Fruit fly (Drosophila melanogaster) whole organism, embryonic: ENCODE measurements around the gene Hsp70Ab.

Experiments
- Adf1 ChIP-seq: fragments of 200-800 bp; sonication (Bioruptor generic); IDR thresholded peaks from 2 replicates; pipeline ENCODE4 v1.3.6; 2022; ENCODE audit warnings: missing biosample characterization, missing genetic modification characterization
- Bgb ChIP-seq: fragments of 200-800 bp; sonication (Bioruptor generic); IDR thresholded peaks from 2 replicates; pipeline ENCODE4 v1.3.6; 2022; ENCODE audit warnings: missing biosample characterization, missing genetic modification characterization; ENCODE audit not compliant: partially characterized antibody
- C15 ChIP-seq: fragments of 200-800 bp; sonication (Bioruptor generic); IDR thresholded peaks from 3 replicates; pipeline ENCODE4 v1.3.6; 2022; ENCODE audit warnings: missing biosample characterization, missing genetic modification characterization
- CG10274 ChIP-seq: fragments of 200-800 bp; sonication (Bioruptor generic); optimal IDR thresholded peaks from 3 replicates; lab custom pipeline; 2017; ENCODE audit warnings: missing biosample characterization, mild to moderate bottlenecking, missing genetic modification characterization
- CG11695 ChIP-seq: fragments of 200-800 bp; sonication (Bioruptor generic); IDR thresholded peaks from 3 replicates; pipeline ENCODE4 v1.3.6; 2022; ENCODE audit warnings: missing biosample characterization, missing genetic modification characterization
- CG12155 ChIP-seq: fragments of 200-800 bp; sonication (Bioruptor generic); optimal IDR thresholded peaks from 3 replicates; lab custom pipeline; 2016; ENCODE audit warnings: missing biosample characterization, missing genetic modification characterization
- CG12299 ChIP-seq: fragments of 200-800 bp; sonication (Bioruptor generic); optimal IDR thresholded peaks from 2 replicates; lab custom pipeline; 2018; ENCODE audit warnings: missing biosample characterization, mild to moderate bottlenecking, missing genetic modification characterization
- CG13287 ChIP-seq: fragments of 200-800 bp; sonication (Bioruptor generic); IDR thresholded peaks from 2 replicates; pipeline ENCODE4 v1.3.6; 2022; ENCODE audit warnings: missing biosample characterization, missing genetic modification characterization; ENCODE audit not compliant: partially characterized antibody
- CG14050 ChIP-seq: fragments of 200-800 bp; sonication (Bioruptor generic); IDR thresholded peaks from 3 replicates; pipeline ENCODE4 v1.3.6; 2022; ENCODE audit warnings: missing biosample characterization, missing genetic modification characterization
- CG17361 ChIP-seq: fragments of 200-800 bp; sonication (Bioruptor generic); IDR thresholded peaks from 3 replicates; pipeline ENCODE4 v1.3.6; 2022; ENCODE audit warnings: missing biosample characterization, missing genetic modification characterization
- CG17385 ChIP-seq: fragments of 200-800 bp; sonication (Bioruptor generic); optimal IDR thresholded peaks from 3 replicates; lab custom pipeline; 2018; ENCODE audit warnings: missing biosample characterization, mild to moderate bottlenecking, missing genetic modification characterization
- CG17829 ChIP-seq: fragments of 200-800 bp; optimal IDR thresholded peaks from 2 replicates; lab custom pipeline; 2019; ENCODE audit warnings: missing biosample characterization, mild to moderate bottlenecking, missing genetic modification characterization, moderate library complexity
- CG34422 ChIP-seq: fragments of 200-800 bp; sonication (Bioruptor generic); IDR thresholded peaks from 3 replicates; pipeline ENCODE4 v1.3.6; 2022; ENCODE audit warnings: missing biosample characterization, missing genetic modification characterization
- CG4820 ChIP-seq: fragments of 200-800 bp; sonication (Bioruptor generic); optimal IDR thresholded peaks from 3 replicates; lab custom pipeline; 2016; ENCODE audit warnings: missing biosample characterization, missing genetic modification characterization
- CG6175 ChIP-seq: fragments of 200-800 bp; sonication (Bioruptor generic); IDR thresholded peaks from 3 replicates; pipeline ENCODE4 v1.3.6; 2022; ENCODE audit warnings: missing biosample characterization, missing genetic modification characterization
- CG6654 ChIP-seq: fragments of 200-800 bp; sonication (Bioruptor generic); optimal IDR thresholded peaks from 2 replicates; lab custom pipeline; 2017; ENCODE audit warnings: missing biosample characterization, mild to moderate bottlenecking, missing genetic modification characterization
- CG7963 ChIP-seq: fragments of 200-800 bp; sonication (Bioruptor generic); IDR thresholded peaks from 3 replicates; pipeline ENCODE4 v1.3.6; 2022; ENCODE audit warnings: missing biosample characterization, missing genetic modification characterization; ENCODE audit not compliant: partially characterized antibody
- CG8089 ChIP-seq: fragments of 200-800 bp; sonication (Bioruptor generic); optimal IDR thresholded peaks from 3 replicates; lab custom pipeline; 2016; ENCODE audit warnings: missing biosample characterization, missing genetic modification characterization
- Deaf1 ChIP-seq: fragments of 200-800 bp; optimal IDR thresholded peaks from 3 replicates; lab custom pipeline; 2019; ENCODE audit warnings: missing biosample characterization, mild to moderate bottlenecking, missing genetic modification characterization, moderate library complexity
- Drgx ChIP-seq: fragments of 200-800 bp; sonication (Bioruptor generic); IDR thresholded peaks from 2 replicates; pipeline ENCODE4 v1.3.6; 2022; ENCODE audit warnings: missing biosample characterization, missing genetic modification characterization
- ERR ChIP-seq: fragments of 200-800 bp; sonication (Bioruptor generic); optimal IDR thresholded peaks from 2 replicates; lab custom pipeline; 2016; ENCODE audit warnings: missing biosample characterization, missing genetic modification characterization
- Fer1 ChIP-seq: fragments of 200-800 bp; sonication (Bioruptor generic); optimal IDR thresholded peaks from 2 replicates; lab custom pipeline; 2017; ENCODE audit warnings: missing biosample characterization, mild to moderate bottlenecking, missing genetic modification characterization
- Hey ChIP-seq: fragments of 200-800 bp; sonication (Bioruptor generic); optimal IDR thresholded peaks from 3 replicates; lab custom pipeline; 2018; ENCODE audit warnings: missing biosample characterization, mild to moderate bottlenecking, missing genetic modification characterization
- Hmr ChIP-seq: fragments of 200-800 bp; sonication (Bioruptor generic); optimal IDR thresholded peaks from 3 replicates; lab custom pipeline; 2017; ENCODE audit warnings: mild to moderate bottlenecking, missing biosample characterization, missing genetic modification reagents, missing genetic modification characterization
- Sox100B ChIP-seq: fragments of 200-800 bp; sonication (Bioruptor generic); optimal IDR thresholded peaks from 3 replicates; lab custom pipeline; 2018; ENCODE audit warnings: missing biosample characterization, mild to moderate bottlenecking, missing genetic modification characterization
- Ssrp ChIP-seq: fragments of 200-800 bp; sonication (Bioruptor generic); optimal IDR thresholded peaks from 2 replicates; lab custom pipeline; 2018; ENCODE audit warnings: missing biosample characterization, mild to moderate bottlenecking, missing genetic modification characterization, moderate library complexity
- TFAM ChIP-seq: fragments of 200-800 bp; sonication (Bioruptor generic); optimal IDR thresholded peaks from 2 replicates; lab custom pipeline; 2017; ENCODE audit warnings: missing biosample characterization, missing genetic modification characterization, inconsistent platforms
- Xrp1 ChIP-seq: fragments of 200-800 bp; sonication (Bioruptor generic); IDR thresholded peaks from 2 replicates; pipeline ENCODE4 v1.3.6; 2022; ENCODE audit warnings: missing biosample characterization, missing genetic modification characterization
- amos ChIP-seq: fragments of 200-800 bp; sonication (Bioruptor generic); IDR thresholded peaks from 2 replicates; pipeline ENCODE4 v1.3.6; 2022; ENCODE audit warnings: missing biosample characterization, missing genetic modification characterization; ENCODE audit not compliant: partially characterized antibody
- chm ChIP-seq: fragments of 200-800 bp; sonication (Bioruptor generic); IDR thresholded peaks from 2 replicates; pipeline ENCODE4 v1.3.6; 2022; ENCODE audit warnings: missing biosample characterization, missing genetic modification characterization
- crp ChIP-seq, 2 experiments: fragments of 200-800 bp; sonication (Bioruptor generic); optimal IDR thresholded peaks; 2 replicates in 1 of 2; 3 replicates in 1 of 2; lab custom pipeline; 2017; ENCODE audit warnings: missing biosample characterization in 2 of 2, missing genetic modification characterization in 2 of 2, mild to moderate bottlenecking in 1 of 2, moderate library complexity in 1 of 2
- dan ChIP-seq: fragments of 200-800 bp; sonication (Bioruptor generic); IDR thresholded peaks from 2 replicates; pipeline ENCODE4 v1.3.6; 2022; ENCODE audit warnings: missing biosample characterization, missing genetic modification characterization
- ewg ChIP-seq: fragments of 200-800 bp; sonication (Bioruptor generic); optimal IDR thresholded peaks from 3 replicates; lab custom pipeline; 2017; ENCODE audit warnings: mild to moderate bottlenecking, missing biosample characterization, missing genetic modification reagents, missing genetic modification characterization
- exex ChIP-seq: fragments of 200-800 bp; sonication (Bioruptor generic); optimal IDR thresholded peaks from 4 replicates; lab custom pipeline; 2018; ENCODE audit warnings: missing biosample characterization, mild to moderate bottlenecking, missing genetic modification characterization, moderate library complexity
- gcm ChIP-seq: fragments of 200-800 bp; sonication (Bioruptor generic); optimal IDR thresholded peaks from 2 replicates; lab custom pipeline; 2019; ENCODE audit warnings: missing biosample characterization, mild to moderate bottlenecking, missing genetic modification characterization, moderate library complexity
- h ChIP-seq: fragments of >200 bp; optimal IDR thresholded peaks from 2 replicates; lab custom pipeline; 2017
- her ChIP-seq: fragments of 200-800 bp; sonication (Bioruptor generic); optimal IDR thresholded peaks from 2 replicates; lab custom pipeline; 2016; ENCODE audit warnings: missing biosample characterization, missing genetic modification characterization
- hkb ChIP-seq, 2 experiments: fragments of 200-800 bp in 1 of 2; fragments of >200 bp in 1 of 2; sonication (Bioruptor generic) in 1 of 2; IDR thresholded peaks in 1 of 2; optimal IDR thresholded peaks in 1 of 2; 2 replicates each; pipeline versions ENCODE4 v1.3.6 to Lab custom; 2017 to 2022; ENCODE audit warnings: missing biosample characterization in 1 of 2, missing genetic modification characterization in 1 of 2
- hth ChIP-seq: fragments of >200 bp; optimal IDR thresholded peaks from 2 replicates; lab custom pipeline; 2017; ENCODE audit warnings: inconsistent platforms
- insv ChIP-seq, 2 experiments: fragments of 200-800 bp; sonication (Bioruptor generic); optimal IDR thresholded peaks; 3 replicates each; lab custom pipeline; 2016 to 2018; ENCODE audit warnings: missing biosample characterization in 2 of 2, missing genetic modification characterization in 2 of 2
- oc ChIP-seq: fragments of 200-800 bp; sonication (Bioruptor generic); optimal IDR thresholded peaks from 2 replicates; lab custom pipeline; 2018; ENCODE audit warnings: missing biosample characterization, mild to moderate bottlenecking, missing genetic modification characterization, moderate library complexity
- otp ChIP-seq: fragments of 200-800 bp; sonication (Bioruptor generic); IDR thresholded peaks from 3 replicates; pipeline ENCODE4, ENCODE4 v1.3.6; 2022; ENCODE audit warnings: missing biosample characterization, missing genetic modification characterization
- pho ChIP-seq: fragments of 200-800 bp; sonication (Bioruptor generic); optimal IDR thresholded peaks from 2 replicates; lab custom pipeline; 2016; ENCODE audit warnings: missing biosample characterization, missing genetic modification characterization
- sisA ChIP-seq: fragments of 200-800 bp; sonication (Bioruptor generic); IDR thresholded peaks from 2 replicates; pipeline ENCODE4 v1.3.6; 2022; ENCODE audit warnings: missing biosample characterization, missing genetic modification characterization
- tll ChIP-seq, 2 experiments: fragments of 200-800 bp in 1 of 2; fragments of >200 bp in 1 of 2; sonication (Bioruptor generic) in 1 of 2; optimal IDR thresholded peaks; 2 replicates each; lab custom pipeline; 2017 to 2019; ENCODE audit warnings: missing biosample characterization in 2 of 2, missing genetic modification characterization in 2 of 2, mild to moderate bottlenecking in 1 of 2, moderate library complexity in 1 of 2
- ttk ChIP-seq: fragments of 200-800 bp; sonication (Bioruptor generic); IDR thresholded peaks from 2 replicates; pipeline ENCODE4 v2.1.2; 2022; ENCODE audit warnings: missing biosample characterization, missing genetic modification characterization
- unc-4 ChIP-seq: fragments of 200-800 bp; sonication (Bioruptor generic); IDR thresholded peaks from 2 replicates; pipeline ENCODE4 v1.3.6; 2022; ENCODE audit warnings: missing biosample characterization, missing genetic modification characterization; ENCODE audit not compliant: partially characterized antibody
- vnd ChIP-seq: fragments of 200-800 bp; sonication (Bioruptor generic); IDR thresholded peaks from 3 replicates; pipeline ENCODE4 v1.3.6; 2022; ENCODE audit warnings: missing biosample characterization, missing genetic modification characterization; ENCODE audit not compliant: partially characterized antibody
- wek ChIP-seq: fragments of 200-800 bp; sonication (Bioruptor generic); optimal IDR thresholded peaks from 3 replicates; lab custom pipeline; 2018; ENCODE audit warnings: missing biosample characterization, mild to moderate bottlenecking, missing genetic modification characterization, moderate library complexity

The Hsp70Ab gene

DNA sequence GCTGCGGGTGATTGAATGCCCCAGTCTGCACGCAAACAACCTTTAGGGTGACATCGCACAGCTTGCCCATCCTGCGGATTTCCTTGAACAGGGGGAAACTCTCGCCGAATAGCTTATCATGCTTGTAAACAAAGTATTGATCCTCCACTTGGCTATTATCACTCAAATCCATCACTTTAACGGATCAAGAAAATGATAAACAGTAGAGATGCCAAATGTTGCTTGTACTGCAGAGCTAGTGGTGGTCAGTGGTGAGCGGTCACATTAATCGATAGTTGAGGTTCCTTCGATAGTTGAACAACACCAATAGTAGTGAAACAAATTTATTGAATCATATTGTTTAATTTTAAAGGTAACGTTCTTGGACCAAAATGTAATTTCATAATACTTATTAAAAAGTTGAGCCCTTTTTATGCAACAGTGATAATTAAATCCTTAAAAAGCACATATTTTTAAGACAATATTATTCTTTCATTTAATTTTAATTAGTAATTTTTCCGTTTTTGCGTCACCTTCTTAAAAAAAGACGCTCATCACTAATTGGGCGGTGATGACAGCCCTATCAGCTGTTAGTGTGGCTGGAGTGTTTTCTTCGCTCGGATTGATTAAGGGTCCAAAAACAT lies 52.0 kb downstream of the Hsp70Ab start, which contains the start of the genes KLHL18 and GCC185 (continued):
- TF ChIP-seq CG11695 (GFP tag; lab: Robert Waterston, UW) (0 out of 3 replicates have a peak, but pooled peaks have one; percentile 43), CG7963 (GFP tag; lab: Robert Waterston, UW) (no peak), CG12155 (GFP tag; lab: Kevin White, UChicago) (peak; percentile 83), Hmr (peak; percentile 62), Deaf1 (tag; lab: Kevin White, UChicago) (no peak), CG6654 (GFP tag; lab: Kevin White, UChicago) (no peak), ttk (GFP tag; lab: Robert Waterston, UW) (no peak), hth (no peak), Ssrp (tag; lab: Kevin White, UChicago) (peak; percentile 71), ERR (GFP tag; lab: Kevin White, UChicago) (no peak), Drgx (GFP tag; lab: Robert Waterston, UW) (peak; percentile 30; the same call in 1 of the 2 replicates), CG14050 (GFP tag; lab: Robert Waterston, UW) (no peak), CG17385 (GFP tag; lab: Kevin White, UChicago) (no peak), TFAM (GFP tag; lab: Kevin White, UChicago) (no peak), dan (GFP tag; lab: Robert Waterston, UW) (peak; percentile 41; the same call in 1 of the 2 replicates), wek (no peak), CG10274 (GFP tag; lab: Kevin White, UChicago) (no peak), Bgb (GFP tag; lab: Robert Waterston, UW) (peak; percentile 72), Hey (tag; lab: Kevin White, UChicago) (no peak), gcm (GFP tag; lab: Kevin White, UChicago) (peak; percentile 16), Fer1 (no peak), Xrp1 (GFP tag; lab: Robert Waterston, UW) (peak; percentile 74), unc-4 (GFP tag; lab: Robert Waterston, UW) (peak; percentile 72), CG12299 (tag; lab: Kevin White, UChicago) (peak; percentile 16), her (GFP tag; lab: Kevin White, UChicago) (no peak), sisA (peak; percentile 78), ewg (GFP tag; lab: Kevin White, UChicago) (peak; percentile 45), C15 (peak; percentile 42; the same call in 1 of the 3 replicates), otp (GFP tag; lab: Robert Waterston, UW) (no peak), h (lab: Kevin White, UChicago) (no peak), vnd (GFP tag; lab: Robert Waterston, UW) (peak; percentile 83), chm (GFP tag; lab: Robert Waterston, UW) (no peak), CG13287 (peak; percentile 78), amos (GFP tag; lab: Robert Waterston, UW) (peak; percentile 78), CG6175 (GFP tag; lab: Robert Waterston, UW) (no peak), pho (GFP tag; lab: Kevin White, UChicago) (peak; percentile 78), Sox100B (no peak), CG8089 (GFP tag; lab: Kevin White, UChicago) (peak; percentile 23), hkb (optimal IDR thresholded peaks at IDR 0.05; lab: Kevin White, UChicago) (peak; percentile 65), hkb (GFP tag; IDR thresholded peaks at IDR 0.05; lab: Robert Waterston, UW) (0 out of 2 replicates have a peak, but pooled peaks have one; percentile 41), crp (GFP tag; optimal IDR thresholded peaks at IDR 0.05; lab: Kevin White, UChicago) (peak; percentile 97 to 98), CG34422 (GFP tag; lab: Robert Waterston, UW) (peak; percentile 81; the same call in 2 of the 3 replicates), oc (tag; lab: Kevin White, UChicago) (no peak), CG17361 (GFP tag; lab: Robert Waterston, UW) (peak; percentile 92), CG17829 (peak; percentile 79), Adf1 (GFP tag; lab: Robert Waterston, UW) (peak; percentile 35; the same call in 1 of the 2 replicates), tll (GFP tag; optimal IDR thresholded peaks at IDR 0.05; lab: Kevin White, UChicago) (peak; percentile 26 to 97), exex (tag; lab: Kevin White, UChicago) (no peak), insv (GFP tag; optimal IDR thresholded peaks at IDR 0.05; lab: Kevin White, UChicago) (peak in 1 of 2 experiments; percentile 85), CG4820 (GFP tag; lab: Kevin White, UChicago) (peak; percentile 76)
